Worm (Caenorhabditis elegans) whole organism, L4/young adult: Measurements from ENCODE around the gene K08H2.10.

Experiments
- W03F9.2 ChIP-seq: fragments of 150-350 bp; optimal IDR thresholded peaks from 2 replicates; lab custom pipeline; 2014; ENCODE audit warnings: missing biosample characterization, missing genetic modification characterization
- him-1 ChIP-seq: sonication (generic microtip); optimal IDR thresholded peaks from 2 replicates; lab custom pipeline; 2016; ENCODE audit warnings: missing genotype, missing genetic modification reagents, missing genetic modification characterization, missing compliant biosample characterization

- TF ChIP-seq W03F9.2 (no peak), him-1 (no peak)
Observed at ce11 chrX:13269586-13269985, 12.0 kb downstream of the K08H2.10 start, which contains the start of gene cyp-14A2.
